Fruit fly (Drosophila melanogaster) whole organism, embryonic: Measurements from ENCODE around the gene Dmtn.

Experiments used
- Blimp-1 ChIP-seq: fragments of 200-800 bp; sonication (Bioruptor generic); optimal IDR thresholded peaks from 3 replicates; lab custom pipeline; 2018; ENCODE audit warnings: missing biosample characterization, missing genetic modification characterization, mild to moderate bottlenecking, moderate library complexity, missing genetic modification reagents
- CG11696 ChIP-seq: fragments of 200-800 bp; sonication (Bioruptor generic); IDR thresholded peaks from 2 replicates; pipeline ENCODE4 v1.3.6; 2022; ENCODE audit warnings: missing biosample characterization, missing genetic modification characterization
- CG31224 ChIP-seq: fragments of 200-800 bp; sonication (Bioruptor generic); IDR thresholded peaks from 2 replicates; pipeline ENCODE4 v1.3.6; 2022; ENCODE audit warnings: missing biosample characterization, missing genetic modification characterization
- CG4854 ChIP-seq: fragments of 200-800 bp; sonication (Bioruptor generic); optimal IDR thresholded peaks from 2 replicates; lab custom pipeline; 2016; ENCODE audit warnings: missing biosample characterization, missing genetic modification characterization, inconsistent platforms
- CG6854 ChIP-seq: fragments of 200-800 bp; sonication (Bioruptor generic); optimal IDR thresholded peaks from 3 replicates; lab custom pipeline; 2017; ENCODE audit warnings: missing biosample characterization, mild to moderate bottlenecking, missing genetic modification characterization
- CG7928 ChIP-seq: fragments of 200-800 bp; sonication (Bioruptor generic); optimal IDR thresholded peaks from 2 replicates; lab custom pipeline; 2017; ENCODE audit warnings: missing biosample characterization, mild to moderate bottlenecking, missing genetic modification characterization
- Dip3 ChIP-seq: fragments of 200-800 bp; sonication (Bioruptor generic); optimal IDR thresholded peaks from 3 replicates; lab custom pipeline; 2016; ENCODE audit warnings: missing biosample characterization, missing genetic modification characterization
- Dll ChIP-seq: fragments of 200-800 bp; sonication (Bioruptor generic); IDR thresholded peaks from 4 replicates; pipeline ENCODE4 v1.3.6; 2022; ENCODE audit warnings: missing biosample characterization, missing genetic modification characterization; ENCODE audit not compliant: partially characterized antibody
- TFAM ChIP-seq: fragments of 200-800 bp; sonication (Bioruptor generic); optimal IDR thresholded peaks from 2 replicates; lab custom pipeline; 2017; ENCODE audit warnings: missing biosample characterization, missing genetic modification characterization, inconsistent platforms
- Vsx1 ChIP-seq: fragments of 200-800 bp; sonication (Bioruptor generic); optimal IDR thresholded peaks from 2 replicates; lab custom pipeline; 2017; ENCODE audit warnings: missing biosample characterization, mild to moderate bottlenecking, missing genetic modification characterization, missing genetic modification reagents
- az2 ChIP-seq: fragments of 200-800 bp; sonication (Bioruptor generic); optimal IDR thresholded peaks from 3 replicates; lab custom pipeline; 2016; ENCODE audit warnings: missing biosample characterization, missing genetic modification characterization
- vnd ChIP-seq: fragments of 200-800 bp; sonication (Bioruptor generic); IDR thresholded peaks from 3 replicates; pipeline ENCODE4 v1.3.6; 2022; ENCODE audit warnings: missing biosample characterization, missing genetic modification characterization; ENCODE audit not compliant: partially characterized antibody
- wdn ChIP-seq: fragments of 200-800 bp; sonication (Bioruptor generic); IDR thresholded peaks from 2 replicates; pipeline ENCODE4 v1.3.6; 2022; ENCODE audit warnings: missing biosample characterization, missing genetic modification characterization

DNA sequence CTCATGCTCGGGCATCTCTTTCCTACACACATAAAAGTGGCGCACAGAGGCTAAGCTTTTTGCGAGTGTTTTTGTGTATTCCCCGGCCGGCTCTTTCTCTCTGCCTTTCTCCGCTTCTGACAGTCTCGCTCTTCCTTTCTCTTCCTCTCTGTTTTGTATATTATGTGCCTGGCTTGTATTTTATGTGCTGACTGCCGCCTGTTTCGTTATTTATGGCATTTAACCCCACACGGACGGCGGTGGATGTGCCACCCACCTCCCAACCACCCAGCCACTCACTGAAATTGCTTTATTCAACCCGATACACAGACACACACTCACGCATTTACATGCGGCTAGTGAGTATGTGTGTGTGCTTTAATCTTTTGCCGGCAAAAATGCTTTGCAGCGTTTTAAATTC is 14.2 kb upstream of the Dmtn start:
- TF ChIP-seq vnd (GFP tag; lab: Robert Waterston, UW) (no peak), az2 (GFP tag; lab: Kevin White, UChicago) (no peak), CG7928 (GFP tag; lab: Kevin White, UChicago) (no peak), TFAM (no peak), CG31224 (GFP tag; lab: Robert Waterston, UW) (no peak), CG4854 (GFP tag; lab: Kevin White, UChicago) (no peak), Dip3 (GFP tag; lab: Kevin White, UChicago) (no peak), Blimp-1 (GFP tag; lab: Kevin White, UChicago) (no peak), Dll (GFP tag; lab: Robert Waterston, UW) (no peak), Vsx1 (no peak), wdn (no peak), CG6854 (GFP tag; lab: Kevin White, UChicago) (no peak), CG11696 (GFP tag; lab: Robert Waterston, UW) (no peak)
